Fruit fly (Drosophila melanogaster) whole organism, embryonic: ENCODE measurements around the gene Gart.

Source experiments
- CG10431 ChIP-seq: fragments of 200-800 bp; sonication (Bioruptor generic); optimal IDR thresholded peaks from 3 replicates; lab custom pipeline; 2018; ENCODE audit warnings: missing biosample characterization, mild to moderate bottlenecking, missing genetic modification characterization
- CG10543 ChIP-seq: fragments of 200-800 bp; sonication (Bioruptor generic); optimal IDR thresholded peaks from 3 replicates; lab custom pipeline; 2017; ENCODE audit warnings: missing biosample characterization, mild to moderate bottlenecking, missing genetic modification characterization, moderate library complexity
- CG12236 ChIP-seq: fragments of 200-800 bp; sonication (Bioruptor generic); optimal IDR thresholded peaks from 2 replicates; lab custom pipeline; 2016; ENCODE audit warnings: missing biosample characterization, missing genetic modification characterization
- CG13296 ChIP-seq: fragments of 200-800 bp; sonication (Bioruptor generic); optimal IDR thresholded peaks from 3 replicates; lab custom pipeline; 2018; ENCODE audit warnings: missing biosample characterization, mild to moderate bottlenecking, missing genetic modification characterization
- CG14014 ChIP-seq: fragments of 200-800 bp; sonication (Bioruptor generic); IDR thresholded peaks from 2 replicates; pipeline ENCODE4 v1.3.6; 2022; ENCODE audit warnings: missing biosample characterization, missing genetic modification characterization
- CG15073 ChIP-seq: fragments of 200-800 bp; sonication (Bioruptor generic); optimal IDR thresholded peaks from 2 replicates; lab custom pipeline; 2016; ENCODE audit warnings: missing biosample characterization, missing genetic modification characterization
- CG15601 ChIP-seq: fragments of 200-800 bp; sonication (Bioruptor generic); optimal IDR thresholded peaks from 3 replicates; lab custom pipeline; 2019; ENCODE audit warnings: missing biosample characterization, mild to moderate bottlenecking, missing genetic modification characterization, moderate library complexity
- CG17802 ChIP-seq: fragments of 200-800 bp; sonication (Bioruptor generic); optimal IDR thresholded peaks from 2 replicates; lab custom pipeline; 2018; ENCODE audit warnings: missing biosample characterization, mild to moderate bottlenecking, missing genetic modification characterization, moderate library complexity
- CG1832 ChIP-seq: fragments of 200-800 bp; sonication (Bioruptor generic); optimal IDR thresholded peaks from 2 replicates; lab custom pipeline; 2017; ENCODE audit warnings: missing biosample characterization, mild to moderate bottlenecking, missing genetic modification characterization, inconsistent platforms
- CG18764 ChIP-seq: fragments of 200-800 bp; sonication (Bioruptor generic); optimal IDR thresholded peaks from 3 replicates; lab custom pipeline; 2016; ENCODE audit warnings: missing biosample characterization, missing genetic modification characterization
- CG2129 ChIP-seq: fragments of 200-800 bp; sonication (Bioruptor generic); IDR thresholded peaks from 2 replicates; pipeline ENCODE4 v1.3.6; 2022; ENCODE audit warnings: missing biosample characterization, missing genetic modification characterization; ENCODE audit not compliant: partially characterized antibody
- CG32532 ChIP-seq: fragments of 200-800 bp; sonication (Bioruptor generic); IDR thresholded peaks from 2 replicates; pipeline ENCODE4 v1.3.6; 2022; ENCODE audit warnings: missing biosample characterization, missing genetic modification characterization
- CG4360 ChIP-seq: fragments of 200-800 bp; sonication (Bioruptor generic); IDR thresholded peaks from 2 replicates; pipeline ENCODE4 v1.3.6; 2022; ENCODE audit warnings: missing biosample characterization, missing genetic modification characterization
- CG4707 ChIP-seq: fragments of 200-800 bp; sonication (Bioruptor generic); optimal IDR thresholded peaks from 2 replicates; lab custom pipeline; 2018; ENCODE audit warnings: missing biosample characterization, mild to moderate bottlenecking, missing genetic modification characterization, moderate library complexity
- CG6175 ChIP-seq: fragments of 200-800 bp; sonication (Bioruptor generic); IDR thresholded peaks from 3 replicates; pipeline ENCODE4 v1.3.6; 2022; ENCODE audit warnings: missing biosample characterization, missing genetic modification characterization
- CG7963 ChIP-seq: fragments of 200-800 bp; sonication (Bioruptor generic); IDR thresholded peaks from 3 replicates; pipeline ENCODE4 v1.3.6; 2022; ENCODE audit warnings: missing biosample characterization, missing genetic modification characterization; ENCODE audit not compliant: partially characterized antibody
- CG8388 ChIP-seq: fragments of 200-800 bp; sonication (Bioruptor generic); optimal IDR thresholded peaks from 2 replicates; lab custom pipeline; 2019; ENCODE audit warnings: missing biosample characterization, mild to moderate bottlenecking, missing genetic modification characterization, moderate library complexity
- CG9609 ChIP-seq: fragments of 200-800 bp; sonication (Bioruptor generic); optimal IDR thresholded peaks from 3 replicates; lab custom pipeline; 2016; ENCODE audit warnings: missing biosample characterization, missing genetic modification characterization
- CoRest ChIP-seq: fragments of 200-800 bp; sonication (Bioruptor generic); optimal IDR thresholded peaks from 3 replicates; lab custom pipeline; 2018; ENCODE audit warnings: missing biosample characterization, mild to moderate bottlenecking, missing genetic modification characterization, moderate library complexity
- Dbx ChIP-seq: fragments of 200-800 bp; sonication (Bioruptor generic); IDR thresholded peaks from 3 replicates; pipeline ENCODE4 v1.3.6; 2022; ENCODE audit warnings: missing biosample characterization, missing genetic modification characterization
- Dfd ChIP-seq, 2 experiments: fragments of >200 bp; optimal IDR thresholded peaks; 2 replicates each; lab custom pipeline; 2017; ENCODE audit warnings: missing biosample characterization in 2 of 2, missing genetic modification characterization in 2 of 2
- HLH4C ChIP-seq: fragments of 200-800 bp; sonication (Bioruptor generic); IDR thresholded peaks from 3 replicates; pipeline ENCODE4 v1.3.6; 2022; ENCODE audit warnings: missing biosample characterization, missing genetic modification characterization; ENCODE audit not compliant: partially characterized antibody
- MTF-1 ChIP-seq: fragments of 200-800 bp; sonication (Bioruptor generic); optimal IDR thresholded peaks from 2 replicates; lab custom pipeline; 2018; ENCODE audit warnings: missing biosample characterization, mild to moderate bottlenecking, missing genetic modification characterization, borderline replicate concordance
- Med ChIP-seq: fragments of 200-800 bp; sonication (Bioruptor generic); peaks from one replicate; lab custom pipeline; 2016; ENCODE audit warnings: missing biosample characterization, missing genetic modification characterization, mild to moderate bottlenecking, inconsistent platforms, moderate library complexity
- Scr ChIP-seq: fragments of 200-800 bp; sonication (Bioruptor generic); IDR thresholded peaks from 2 replicates; pipeline ENCODE4 v1.3.6; 2022; ENCODE audit warnings: missing biosample characterization, missing genetic modification characterization; ENCODE audit not compliant: partially characterized antibody
- Spps ChIP-seq: fragments of 200-800 bp; sonication (Bioruptor generic); optimal IDR thresholded peaks from 2 replicates; lab custom pipeline; 2018; ENCODE audit warnings: missing biosample characterization, mild to moderate bottlenecking, missing genetic modification characterization
- bcd ChIP-seq: fragments of 200-800 bp; sonication (Bioruptor generic); optimal IDR thresholded peaks from 2 replicates; lab custom pipeline; 2017; ENCODE audit warnings: missing biosample characterization, mild to moderate bottlenecking, missing genetic modification characterization
- dpn ChIP-seq, 2 experiments: fragments of 200-800 bp; sonication (Bioruptor generic); optimal IDR thresholded peaks; 3 replicates each; lab custom pipeline; 2016; ENCODE audit warnings: missing biosample characterization in 2 of 2, missing genetic modification characterization in 2 of 2
- ems ChIP-seq: fragments of 200-800 bp; sonication (Bioruptor generic); optimal IDR thresholded peaks from 3 replicates; lab custom pipeline; 2016; ENCODE audit warnings: missing biosample characterization, missing genetic modification characterization
- eve ChIP-seq, 2 experiments: fragments of >200 bp; optimal IDR thresholded peaks; 2 replicates each; lab custom pipeline; 2017; ENCODE audit warnings: missing biosample characterization in 2 of 2, missing genetic modification characterization in 2 of 2
- ewg ChIP-seq: fragments of 200-800 bp; sonication (Bioruptor generic); optimal IDR thresholded peaks from 3 replicates; lab custom pipeline; 2017; ENCODE audit warnings: mild to moderate bottlenecking, missing biosample characterization, missing genetic modification reagents, missing genetic modification characterization
- gfzf ChIP-seq: fragments of 200-800 bp; sonication (Bioruptor generic); optimal IDR thresholded peaks from 2 replicates; lab custom pipeline; 2016; ENCODE audit warnings: missing biosample characterization, mild to moderate bottlenecking, missing genetic modification characterization, moderate library complexity
- gt ChIP-seq: fragments of 200-800 bp; sonication (Bioruptor generic); IDR thresholded peaks from 2 replicates; pipeline ENCODE4 v1.3.6; 2022; ENCODE audit warnings: missing biosample characterization, missing genetic modification characterization
- her ChIP-seq: fragments of 200-800 bp; sonication (Bioruptor generic); optimal IDR thresholded peaks from 2 replicates; lab custom pipeline; 2016; ENCODE audit warnings: missing biosample characterization, missing genetic modification characterization
- lilli ChIP-seq: fragments of 200-800 bp; sonication (Bioruptor generic); optimal IDR thresholded peaks from 3 replicates; lab custom pipeline; 2016; ENCODE audit warnings: missing biosample characterization, missing genetic modification characterization
- mam ChIP-seq: fragments of 200-800 bp; sonication (Bioruptor generic); optimal IDR thresholded peaks from 3 replicates; lab custom pipeline; 2016; ENCODE audit warnings: missing biosample characterization, missing genetic modification characterization
- mld ChIP-seq: fragments of 200-800 bp; sonication (Bioruptor generic); IDR thresholded peaks from 3 replicates; pipeline ENCODE4 v1.3.6; 2022; ENCODE audit warnings: missing biosample characterization, missing genetic modification characterization; ENCODE audit not compliant: partially characterized antibody
- p53 ChIP-seq: fragments of 200-800 bp; sonication (Bioruptor generic); optimal IDR thresholded peaks from 2 replicates; lab custom pipeline; 2016; ENCODE audit warnings: missing biosample characterization, missing genetic modification characterization
- psq ChIP-seq: fragments of 200-800 bp; sonication (Bioruptor generic); optimal IDR thresholded peaks from 2 replicates; lab custom pipeline; 2017; ENCODE audit warnings: missing biosample characterization, missing genetic modification characterization
- schlank ChIP-seq: fragments of 200-800 bp; sonication (Bioruptor generic); optimal IDR thresholded peaks from 2 replicates; lab custom pipeline; 2018; ENCODE audit warnings: missing biosample characterization, mild to moderate bottlenecking, missing genetic modification characterization
- sens-2 ChIP-seq: fragments of 200-800 bp; sonication (Bioruptor generic); IDR thresholded peaks from 2 replicates; pipeline ENCODE4 v1.3.6; 2022; ENCODE audit warnings: missing biosample characterization, missing genetic modification characterization
- sima ChIP-seq: fragments of 200-800 bp; sonication (Bioruptor generic); optimal IDR thresholded peaks from 2 replicates; lab custom pipeline; 2016; ENCODE audit warnings: missing biosample characterization, missing genetic modification characterization
- sna ChIP-seq: fragments of 200-800 bp; sonication (Bioruptor generic); IDR thresholded peaks from 2 replicates; pipeline ENCODE4 v1.3.6; 2022; ENCODE audit warnings: missing biosample characterization, missing genetic modification characterization; ENCODE audit not compliant: partially characterized antibody
- tio ChIP-seq: fragments of 200-800 bp; sonication (Bioruptor generic); optimal IDR thresholded peaks from 2 replicates; lab custom pipeline; 2017; ENCODE audit warnings: missing biosample characterization, missing genetic modification characterization, inconsistent platforms
- tll ChIP-seq, 2 experiments: fragments of 200-800 bp in 1 of 2; fragments of >200 bp in 1 of 2; sonication (Bioruptor generic) in 1 of 2; optimal IDR thresholded peaks; 2 replicates each; lab custom pipeline; 2017 to 2019; ENCODE audit warnings: missing biosample characterization in 2 of 2, missing genetic modification characterization in 2 of 2, mild to moderate bottlenecking in 1 of 2, moderate library complexity in 1 of 2
- toy ChIP-seq: fragments of 200-800 bp; sonication (Bioruptor generic); IDR thresholded peaks from 2 replicates; pipeline ENCODE4 v1.3.6; 2022; ENCODE audit warnings: missing biosample characterization, missing genetic modification characterization
- zf30C ChIP-seq: fragments of 200-800 bp; sonication (Bioruptor generic); optimal IDR thresholded peaks from 3 replicates; lab custom pipeline; 2018; ENCODE audit warnings: missing biosample characterization, mild to moderate bottlenecking, missing genetic modification characterization
- zfh2 ChIP-seq: fragments of 200-800 bp; sonication (Bioruptor generic); optimal IDR thresholded peaks from 2 replicates; lab custom pipeline; 2016; ENCODE audit warnings: missing biosample characterization, missing genetic modification characterization

Gene Gart

DNA sequence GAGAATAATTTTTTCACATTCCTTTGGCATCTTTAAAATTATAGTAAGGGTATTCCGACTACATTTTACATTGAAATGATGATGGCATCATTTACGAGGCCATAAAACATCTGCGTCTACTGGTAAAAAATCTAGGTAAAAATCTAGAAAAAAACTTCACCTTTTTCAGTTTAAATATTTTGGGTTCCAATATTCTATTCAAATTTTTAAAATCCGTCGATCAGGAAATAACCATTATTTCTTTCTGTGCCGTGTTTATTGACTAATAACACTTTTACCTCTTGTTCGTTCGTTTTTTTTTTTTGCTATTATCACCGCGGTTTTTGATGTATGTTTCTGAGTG lies 15.6 kb upstream of the Gart start (continued):
- TF ChIP-seq eve (GFP tag; optimal IDR thresholded peaks at IDR 0.05; lab: Kevin White, UChicago): peak in 1 of 2 experiments; percentile 70
- TF ChIP-seq CG4360: peak; percentile 21; the same call in 1 of the 2 replicates
- TF ChIP-seq toy (GFP tag; lab: Robert Waterston, UW): no peak
- TF ChIP-seq CG15601 (tag; lab: Kevin White, UChicago): no peak
- TF ChIP-seq CG8388 (GFP tag; lab: Kevin White, UChicago): peak; percentile 61
- no peak for TF ChIP-seq sima (GFP tag; lab: Kevin White, UChicago)
- TF ChIP-seq Dbx: peak; percentile 31; the same call in 1 of the 3 replicates
- TF ChIP-seq CG13296 (GFP tag; lab: Kevin White, UChicago): peak; percentile 21
- TF ChIP-seq CG12236 (GFP tag; lab: Kevin White, UChicago): peak; percentile 66
- peak; percentile 5 for TF ChIP-seq p53
- TF ChIP-seq zfh2: peak; percentile 64
- peak; percentile 49 for TF ChIP-seq CoRest
- peak; percentile 5 for TF ChIP-seq bcd (GFP tag; lab: Kevin White, UChicago)
- peak; percentile 54 for TF ChIP-seq Med

DNA sequence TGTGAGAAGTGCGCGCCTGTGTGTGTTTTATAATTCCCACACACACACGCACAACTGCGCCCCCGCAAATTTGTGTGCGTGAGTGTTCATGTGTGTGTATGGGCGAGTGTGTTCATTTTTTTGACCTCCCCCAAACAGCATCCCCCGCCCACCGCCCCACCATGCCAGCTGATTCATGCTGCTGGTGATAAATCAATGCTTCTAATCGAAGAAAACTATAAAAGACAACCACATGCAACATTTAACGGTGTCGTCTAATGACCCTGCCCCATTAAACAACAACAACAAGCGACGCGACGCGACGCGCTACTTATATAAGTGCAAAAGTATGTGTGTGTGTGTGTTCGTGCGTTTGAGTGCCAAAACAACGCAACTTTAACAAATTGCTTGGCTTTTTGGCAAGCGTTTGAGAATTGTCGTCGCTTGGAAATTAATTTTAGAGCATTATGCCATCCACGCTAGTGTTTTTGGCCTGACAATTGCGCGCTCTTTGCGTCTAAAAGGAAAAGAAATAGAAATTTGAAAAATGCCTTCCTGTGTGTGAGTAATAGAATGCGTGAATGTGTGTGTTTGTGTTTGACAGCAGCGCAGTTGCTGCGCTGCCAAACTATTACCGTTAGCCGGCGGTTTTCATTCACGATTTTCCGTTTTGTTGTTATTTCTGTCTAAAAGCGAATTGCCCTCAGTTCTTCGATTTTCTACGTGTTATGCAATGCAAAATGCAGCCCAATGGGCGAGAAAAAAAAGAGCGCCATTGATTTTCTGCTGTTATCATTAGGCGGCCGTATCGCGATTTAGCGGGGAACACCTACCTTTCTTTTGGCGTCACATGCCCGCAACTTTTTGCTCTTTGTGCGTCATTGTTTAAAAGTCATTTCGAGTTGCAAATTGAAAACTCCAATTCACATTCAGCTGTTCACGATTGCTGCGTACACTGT lies 15.0 kb upstream of the Gart start:
- TF ChIP-seq mam (GFP tag; lab: Kevin White, UChicago): no peak
- TF ChIP-seq CG10543 (GFP tag; lab: Kevin White, UChicago): peak; percentile 1
- TF ChIP-seq CG2129: no peak
- TF ChIP-seq lilli (GFP tag; lab: Kevin White, UChicago): no peak
- no peak for TF ChIP-seq mld (GFP tag; lab: Robert Waterston, UW)
- TF ChIP-seq CG1832: no peak
- no peak for TF ChIP-seq CG10431 (GFP tag; lab: Kevin White, UChicago)
- no peak for TF ChIP-seq gfzf
- no peak for TF ChIP-seq her (GFP tag; lab: Kevin White, UChicago)
- no peak for TF ChIP-seq Dfd (GFP tag; optimal IDR thresholded peaks at IDR 0.05; lab: Kevin White, UChicago)
- TF ChIP-seq Spps: no peak
- no peak for TF ChIP-seq sens-2 (GFP tag; lab: Robert Waterston, UW)
- no peak for TF ChIP-seq psq (GFP tag; lab: Kevin White, UChicago)
- 0 out of 2 replicates have a peak, but pooled peaks have one; percentile 29 for TF ChIP-seq CG32532 (GFP tag; lab: Robert Waterston, UW)
- TF ChIP-seq MTF-1: no peak
- no peak for TF ChIP-seq tio
- no peak for TF ChIP-seq HLH4C
- TF ChIP-seq CG15073 (GFP tag; lab: Kevin White, UChicago): no peak
- no peak for TF ChIP-seq sna (GFP tag; lab: Robert Waterston, UW)
- no peak for TF ChIP-seq CG7963 (GFP tag; lab: Robert Waterston, UW)
- TF ChIP-seq Scr: no peak
- no peak for TF ChIP-seq gt (GFP tag; lab: Robert Waterston, UW)
- peak; percentile 84; the same call in 2 of the 3 replicates for TF ChIP-seq CG6175 (GFP tag; lab: Robert Waterston, UW)
- no peak for TF ChIP-seq ems (GFP tag; lab: Kevin White, UChicago)
- no peak for TF ChIP-seq CG14014 (GFP tag; lab: Robert Waterston, UW)
- no peak for TF ChIP-seq dpn (GFP tag; optimal IDR thresholded peaks at IDR 0.05; lab: Kevin White, UChicago)
- TF ChIP-seq ewg (GFP tag; lab: Kevin White, UChicago): no peak
- TF ChIP-seq CG17802: no peak
- no peak for TF ChIP-seq zf30C (GFP tag; lab: Kevin White, UChicago)
- TF ChIP-seq CG9609: no peak
- TF ChIP-seq CG4707: no peak
- TF ChIP-seq CG18764 (GFP tag; lab: Kevin White, UChicago): no peak
- TF ChIP-seq schlank (tag; lab: Kevin White, UChicago): no peak
- peak in 1 of 2 experiments; percentile 14 for TF ChIP-seq tll (GFP tag; optimal IDR thresholded peaks at IDR 0.05; lab: Kevin White, UChicago)
